Worm (Caenorhabditis elegans) whole organism, midembryonic: ENCODE results near the gene epic-2.

Experiments
- T22C8.4 ChIP-seq: fragments of 200-800 bp; sonication (Bioruptor generic); IDR thresholded peaks from 2 replicates; pipeline ENCODE4 v1.3.6; 2022; ENCODE audit warnings: missing genetic modification characterization, missing compliant biosample characterization
- klf-2 ChIP-seq: fragments of 200-800 bp; sonication (Bioruptor generic); conservative IDR thresholded peaks from 2 replicates; pipeline ENCODE4 v1.3.6; 2022; ENCODE audit warnings: missing genetic modification reagents, missing genetic modification characterization, missing compliant biosample characterization
- ref-1 ChIP-seq: fragments of 200-800 bp; sonication (Bioruptor generic); conservative IDR thresholded peaks from 2 replicates; pipeline ENCODE4 v1.3.6; 2022; ENCODE audit warnings: missing genetic modification reagents, missing genetic modification characterization, missing compliant biosample characterization

DNA sequence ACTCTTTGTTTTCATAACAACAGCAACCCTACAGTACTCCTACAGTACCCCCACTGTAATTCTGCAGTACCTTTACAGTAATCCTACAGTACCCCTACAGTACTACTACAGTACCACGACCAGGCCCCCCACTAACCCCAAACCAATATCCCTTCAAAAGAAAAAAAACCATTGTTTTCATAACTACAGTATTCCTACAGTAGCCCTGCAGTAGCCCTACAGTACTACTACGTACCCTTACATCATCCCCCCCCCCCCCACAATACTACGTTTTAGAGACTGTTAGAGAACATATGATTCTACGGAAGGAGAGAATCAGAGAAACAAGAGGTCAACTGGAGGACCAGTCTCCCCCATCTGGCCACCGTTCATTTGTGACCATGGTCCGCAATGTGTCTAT, 32.9 kb downstream of the epic-2 start, which contains the start of gene Y41D4A.3:
- TF ChIP-seq klf-2 (GFP tag; lab: Robert Waterston, UW) (no peak), T22C8.4 (GFP tag; lab: Robert Waterston, UW) (no peak), ref-1 (GFP tag; lab: Robert Waterston, UW) (no peak)
